Fruit fly (Drosophila melanogaster) whole organism, embryonic: ENCODE measurements around the gene CG14194.
A peak's percentile ranks its signal among the peaks of the same experiment; 100 is the strongest.

ENCODE experiments used
- Awh ChIP-seq: fragments of 200-800 bp; sonication (Bioruptor generic); IDR thresholded peaks from 2 replicates; pipeline ENCODE4, ENCODE4 v1.3.6; 2022; ENCODE audit warnings: missing biosample characterization, missing genetic modification characterization
- Bdp1 ChIP-seq: fragments of 200-800 bp; sonication (Bioruptor generic); optimal IDR thresholded peaks from 3 replicates; lab custom pipeline; 2016; ENCODE audit warnings: missing biosample characterization, missing genetic modification characterization
- CG10267 ChIP-seq: fragments of 200-800 bp; sonication (Bioruptor generic); optimal IDR thresholded peaks from 2 replicates; lab custom pipeline; 2018; ENCODE audit warnings: missing biosample characterization, mild to moderate bottlenecking, missing genetic modification characterization, moderate library complexity
- CG11247 ChIP-seq: fragments of 200-800 bp; sonication (Bioruptor generic); IDR thresholded peaks from 2 replicates; pipeline ENCODE4 v1.3.6; 2022; ENCODE audit warnings: missing biosample characterization, missing genetic modification characterization
- CG11456 ChIP-seq: fragments of 200-800 bp; sonication (Bioruptor generic); IDR thresholded peaks from 3 replicates; pipeline ENCODE4 v1.3.6; 2022; ENCODE audit warnings: missing biosample characterization, missing genetic modification characterization
- CG12659 ChIP-seq: fragments of 200-800 bp; sonication (Bioruptor generic); optimal IDR thresholded peaks from 3 replicates; lab custom pipeline; 2017; ENCODE audit warnings: mild to moderate bottlenecking, missing biosample characterization, missing genetic modification reagents, missing genetic modification characterization
- CG13424 ChIP-seq: fragments of 200-800 bp; sonication (Bioruptor generic); optimal IDR thresholded peaks from 2 replicates; lab custom pipeline; 2019; ENCODE audit warnings: missing biosample characterization, mild to moderate bottlenecking, missing genetic modification characterization, moderate library complexity
- CG13775 ChIP-seq: fragments of 200-800 bp; sonication (Bioruptor generic); optimal IDR thresholded peaks from 3 replicates; lab custom pipeline; 2017; ENCODE audit warnings: missing biosample characterization, mild to moderate bottlenecking, missing genetic modification characterization
- CG14014 ChIP-seq: fragments of 200-800 bp; sonication (Bioruptor generic); IDR thresholded peaks from 2 replicates; pipeline ENCODE4 v1.3.6; 2022; ENCODE audit warnings: missing biosample characterization, missing genetic modification characterization
- CG15601 ChIP-seq: fragments of 200-800 bp; sonication (Bioruptor generic); optimal IDR thresholded peaks from 3 replicates; lab custom pipeline; 2019; ENCODE audit warnings: missing biosample characterization, mild to moderate bottlenecking, missing genetic modification characterization, moderate library complexity
- CG17186 ChIP-seq: fragments of 200-800 bp; sonication (Bioruptor generic); optimal IDR thresholded peaks from 3 replicates; lab custom pipeline; 2017; ENCODE audit warnings: missing biosample characterization, missing genetic modification reagents, missing genetic modification characterization
- CG17328 ChIP-seq: fragments of 200-800 bp; sonication (Bioruptor generic); IDR thresholded peaks from 2 replicates; pipeline ENCODE4 v1.3.6; 2022; ENCODE audit warnings: missing biosample characterization, missing genetic modification characterization
- CG17361 ChIP-seq: fragments of 200-800 bp; sonication (Bioruptor generic); IDR thresholded peaks from 3 replicates; pipeline ENCODE4 v1.3.6; 2022; ENCODE audit warnings: missing biosample characterization, missing genetic modification characterization
- CG17829 ChIP-seq: fragments of 200-800 bp; optimal IDR thresholded peaks from 2 replicates; lab custom pipeline; 2019; ENCODE audit warnings: missing biosample characterization, mild to moderate bottlenecking, missing genetic modification characterization, moderate library complexity
- CG18476 ChIP-seq: fragments of 200-800 bp; sonication (Bioruptor generic); optimal IDR thresholded peaks from 2 replicates; lab custom pipeline; 2016; ENCODE audit warnings: missing biosample characterization, mild to moderate bottlenecking, missing genetic modification characterization
- CG2129 ChIP-seq: fragments of 200-800 bp; sonication (Bioruptor generic); IDR thresholded peaks from 2 replicates; pipeline ENCODE4 v1.3.6; 2022; ENCODE audit warnings: missing biosample characterization, missing genetic modification characterization; ENCODE audit not compliant: partially characterized antibody
- CG2712 ChIP-seq: fragments of 200-800 bp; optimal IDR thresholded peaks from 3 replicates; lab custom pipeline; 2019; ENCODE audit warnings: missing biosample characterization, mild to moderate bottlenecking, missing genetic modification characterization, moderate library complexity
- CG32532 ChIP-seq: fragments of 200-800 bp; sonication (Bioruptor generic); IDR thresholded peaks from 2 replicates; pipeline ENCODE4 v1.3.6; 2022; ENCODE audit warnings: missing biosample characterization, missing genetic modification characterization
- CG3281 ChIP-seq: fragments of 200-800 bp; sonication (Bioruptor generic); optimal IDR thresholded peaks from 3 replicates; lab custom pipeline; 2017; ENCODE audit warnings: missing biosample characterization, mild to moderate bottlenecking, missing genetic modification characterization
- CG3407 ChIP-seq: fragments of 200-800 bp; sonication (Bioruptor generic); optimal IDR thresholded peaks from 2 replicates; lab custom pipeline; 2018; ENCODE audit warnings: missing biosample characterization, mild to moderate bottlenecking, missing genetic modification characterization
- CG34224 ChIP-seq: fragments of 200-800 bp; sonication (Bioruptor generic); IDR thresholded peaks from 3 replicates; pipeline ENCODE4 v1.3.6; 2022; ENCODE audit warnings: missing biosample characterization, missing genetic modification characterization; ENCODE audit not compliant: partially characterized antibody
- CG3995 ChIP-seq: fragments of 200-800 bp; sonication (Bioruptor generic); optimal IDR thresholded peaks from 3 replicates; lab custom pipeline; 2016; ENCODE audit warnings: missing biosample characterization, missing genetic modification characterization
- CG4404 ChIP-seq: fragments of 200-800 bp; sonication (Bioruptor generic); IDR thresholded peaks from 2 replicates; pipeline ENCODE4 v1.3.6; 2022; ENCODE audit warnings: missing biosample characterization, missing genetic modification characterization
- CG6689 ChIP-seq: fragments of 200-800 bp; sonication (Bioruptor generic); IDR thresholded peaks from 2 replicates; pipeline ENCODE4 v1.3.6; 2022; ENCODE audit warnings: missing biosample characterization, missing genetic modification characterization
- CG6765 ChIP-seq: fragments of 200-800 bp; sonication (Bioruptor generic); optimal IDR thresholded peaks from 3 replicates; lab custom pipeline; 2017; ENCODE audit warnings: missing biosample characterization, mild to moderate bottlenecking, missing genetic modification characterization
- CG6854 ChIP-seq: fragments of 200-800 bp; sonication (Bioruptor generic); optimal IDR thresholded peaks from 3 replicates; lab custom pipeline; 2017; ENCODE audit warnings: missing biosample characterization, mild to moderate bottlenecking, missing genetic modification characterization
- CG8924 ChIP-seq: fragments of 200-800 bp; optimal IDR thresholded peaks from 3 replicates; lab custom pipeline; 2019; ENCODE audit warnings: missing biosample characterization, mild to moderate bottlenecking, missing genetic modification characterization, moderate library complexity
- Dfd ChIP-seq, 2 experiments: fragments of >200 bp; optimal IDR thresholded peaks; 2 replicates each; lab custom pipeline; 2017; ENCODE audit warnings: missing biosample characterization in 2 of 2, missing genetic modification characterization in 2 of 2
- E2f1 ChIP-seq: fragments of 200-800 bp; sonication (Bioruptor generic); IDR thresholded peaks from 2 replicates; pipeline ENCODE4 v1.3.6; 2022; ENCODE audit warnings: missing biosample characterization, missing genetic modification characterization
- Gug ChIP-seq: fragments of 200-800 bp; sonication (Bioruptor generic); IDR thresholded peaks from 4 replicates; pipeline ENCODE4 v1.3.6; 2022; ENCODE audit warnings: missing biosample characterization, missing genetic modification characterization
- HLH4C ChIP-seq: fragments of 200-800 bp; sonication (Bioruptor generic); IDR thresholded peaks from 3 replicates; pipeline ENCODE4 v1.3.6; 2022; ENCODE audit warnings: missing biosample characterization, missing genetic modification characterization; ENCODE audit not compliant: partially characterized antibody
- Hand ChIP-seq: fragments of 200-800 bp; sonication (Bioruptor generic); optimal IDR thresholded peaks from 2 replicates; lab custom pipeline; 2017; ENCODE audit warnings: mild to moderate bottlenecking, missing biosample characterization, missing genetic modification reagents, missing genetic modification characterization
- Med ChIP-seq: fragments of 200-800 bp; sonication (Bioruptor generic); peaks from one replicate; lab custom pipeline; 2016; ENCODE audit warnings: missing biosample characterization, missing genetic modification characterization, mild to moderate bottlenecking, inconsistent platforms, moderate library complexity
- Optix ChIP-seq: fragments of 200-800 bp; sonication (Bioruptor generic); IDR thresholded peaks from 3 replicates; pipeline ENCODE4 v1.3.6; 2022; ENCODE audit warnings: missing biosample characterization, missing genetic modification characterization
- bbx ChIP-seq: fragments of 200-800 bp; sonication (Bioruptor generic); IDR thresholded peaks from 2 replicates; pipeline ENCODE4 v1.3.6; 2022; ENCODE audit warnings: missing biosample characterization, missing genetic modification characterization; ENCODE audit not compliant: partially characterized antibody
- bowl ChIP-seq: fragments of 200-800 bp; sonication (Bioruptor generic); IDR thresholded peaks from 2 replicates; pipeline ENCODE4 v1.3.6; 2022; ENCODE audit warnings: missing biosample characterization, missing genetic modification characterization
- chif ChIP-seq, 2 experiments: fragments of 200-800 bp; sonication (Bioruptor generic); optimal IDR thresholded peaks; 3 replicates each; lab custom pipeline; 2016; ENCODE audit warnings: missing biosample characterization in 2 of 2, missing genetic modification characterization in 2 of 2
- ci ChIP-seq: fragments of 200-800 bp; sonication (Bioruptor generic); IDR thresholded peaks from 3 replicates; pipeline ENCODE4 v1.3.6; 2022; ENCODE audit warnings: missing biosample characterization, missing genetic modification characterization
- disco-r ChIP-seq: fragments of 200-800 bp; sonication (Bioruptor generic); optimal IDR thresholded peaks from 2 replicates; lab custom pipeline; 2016; ENCODE audit warnings: missing biosample characterization, missing genetic modification characterization
- dmrt99B ChIP-seq: fragments of 200-800 bp; sonication (Bioruptor generic); optimal IDR thresholded peaks from 2 replicates; lab custom pipeline; 2018; ENCODE audit warnings: missing biosample characterization, mild to moderate bottlenecking, missing genetic modification characterization, moderate library complexity
- eyg ChIP-seq: fragments of 200-800 bp; sonication (Bioruptor generic); optimal IDR thresholded peaks from 3 replicates; lab custom pipeline; 2016; ENCODE audit warnings: missing biosample characterization, missing genetic modification characterization
- grn ChIP-seq: fragments of 200-800 bp; sonication (Bioruptor generic); optimal IDR thresholded peaks from 3 replicates; lab custom pipeline; 2017; ENCODE audit warnings: missing biosample characterization, missing genetic modification characterization
- hbn ChIP-seq: fragments of 200-800 bp; sonication (Bioruptor generic); IDR thresholded peaks from 2 replicates; pipeline ENCODE4 v1.3.6; 2022; ENCODE audit warnings: missing biosample characterization, missing genetic modification characterization; ENCODE audit not compliant: partially characterized antibody
- jing ChIP-seq: fragments of 200-800 bp; sonication (Bioruptor generic); optimal IDR thresholded peaks from 2 replicates; lab custom pipeline; 2018; ENCODE audit warnings: missing biosample characterization, mild to moderate bottlenecking, missing genetic modification characterization
- klu ChIP-seq: fragments of 200-800 bp; sonication (Bioruptor generic); IDR thresholded peaks from 2 replicates; pipeline ENCODE4 v1.3.6; 2022; ENCODE audit warnings: missing biosample characterization, missing genetic modification characterization
- lab ChIP-seq: fragments of 200-800 bp; sonication (Bioruptor generic); optimal IDR thresholded peaks from 3 replicates; lab custom pipeline; 2017; ENCODE audit warnings: missing biosample characterization, missing genetic modification characterization, mild to moderate bottlenecking, moderate library complexity, missing genetic modification reagents
- pita ChIP-seq: fragments of 200-800 bp; sonication (Bioruptor generic); optimal IDR thresholded peaks from 2 replicates; lab custom pipeline; 2017; ENCODE audit warnings: missing biosample characterization, mild to moderate bottlenecking, missing genetic modification characterization
- pros ChIP-seq: fragments of 200-800 bp; sonication (Bioruptor generic); optimal IDR thresholded peaks from 3 replicates; lab custom pipeline; 2019; ENCODE audit warnings: missing biosample characterization, mild to moderate bottlenecking, missing genetic modification characterization, moderate library complexity
- sisA ChIP-seq: fragments of 200-800 bp; sonication (Bioruptor generic); IDR thresholded peaks from 2 replicates; pipeline ENCODE4 v1.3.6; 2022; ENCODE audit warnings: missing biosample characterization, missing genetic modification characterization
- tll ChIP-seq, 2 experiments: fragments of 200-800 bp in 1 of 2; fragments of >200 bp in 1 of 2; sonication (Bioruptor generic) in 1 of 2; optimal IDR thresholded peaks; 2 replicates each; lab custom pipeline; 2017 to 2019; ENCODE audit warnings: missing biosample characterization in 2 of 2, missing genetic modification characterization in 2 of 2, mild to moderate bottlenecking in 1 of 2, moderate library complexity in 1 of 2
- toy ChIP-seq: fragments of 200-800 bp; sonication (Bioruptor generic); IDR thresholded peaks from 2 replicates; pipeline ENCODE4 v1.3.6; 2022; ENCODE audit warnings: missing biosample characterization, missing genetic modification characterization

The CG14194 gene

dm6 chrX:19243379-19243834, 50.1 kb downstream of the CG14194 start, which contains the start of gene CG7889 (continued):
- TF ChIP-seq Med (GFP tag; lab: Kevin White, UChicago) (peak; percentile 81), CG4404 (GFP tag; lab: Robert Waterston, UW) (no peak), CG18476 (GFP tag; lab: Kevin White, UChicago) (peak; percentile 21), Hand (GFP tag; lab: Kevin White, UChicago) (no peak), jing (no peak), E2f1 (0 out of 2 replicates have a peak, but pooled peaks have one; percentile 18), klu (GFP tag; lab: Robert Waterston, UW) (peak; percentile 6; the same call in 1 of the 2 replicates), CG17361 (peak; percentile 67), CG14014 (GFP tag; lab: Robert Waterston, UW) (peak; percentile 26; the same call in 1 of the 2 replicates), CG10267 (tag; lab: Kevin White, UChicago) (peak; percentile 34), ci (peak; percentile 46; the same call in 1 of the 3 replicates), CG13424 (tag; lab: Kevin White, UChicago) (peak; percentile 54), pita (no peak), CG34224 (GFP tag; lab: Robert Waterston, UW) (no peak), CG2129 (no peak), Gug (GFP tag; lab: Robert Waterston, UW) (no peak), bbx (GFP tag; lab: Robert Waterston, UW) (no peak), CG11456 (GFP tag; lab: Robert Waterston, UW) (no peak), eyg (GFP tag; lab: Kevin White, UChicago) (no peak), lab (GFP tag; lab: Kevin White, UChicago) (peak; percentile 3), disco-r (GFP tag; lab: Kevin White, UChicago) (no peak), CG2712 (tag; lab: Kevin White, UChicago) (peak; percentile 59), hbn (GFP tag; lab: Robert Waterston, UW) (no peak), CG8924 (tag; lab: Kevin White, UChicago) (no peak), Dfd (GFP tag; optimal IDR thresholded peaks at IDR 0.05; lab: Kevin White, UChicago) (no peak), HLH4C (GFP tag; lab: Robert Waterston, UW) (no peak), CG17186 (GFP tag; lab: Kevin White, UChicago) (no peak), CG32532 (no peak), chif (GFP tag; optimal IDR thresholded peaks at IDR 0.05; lab: Kevin White, UChicago) (no peak), sisA (GFP tag; lab: Robert Waterston, UW) (no peak), dmrt99B (no peak), CG15601 (tag; lab: Kevin White, UChicago) (peak; percentile 39), CG3281 (peak; percentile 26), CG17328 (GFP tag; lab: Robert Waterston, UW) (no peak), bowl (GFP tag; lab: Robert Waterston, UW) (no peak), grn (GFP tag; lab: Kevin White, UChicago) (no peak), CG17829 (tag; lab: Kevin White, UChicago) (peak; percentile 37), pros (GFP tag; lab: Kevin White, UChicago) (no peak), CG3995 (GFP tag; lab: Kevin White, UChicago) (peak; percentile 70), toy (GFP tag; lab: Robert Waterston, UW) (no peak), CG6765 (GFP tag; lab: Kevin White, UChicago) (peak; percentile 9), CG6854 (GFP tag; lab: Kevin White, UChicago) (no peak), CG11247 (no peak), Optix (GFP tag; lab: Robert Waterston, UW) (no peak), CG6689 (no peak), tll (GFP tag; optimal IDR thresholded peaks at IDR 0.05; lab: Kevin White, UChicago) (no peak), CG3407 (GFP tag; lab: Kevin White, UChicago) (no peak), Awh (no peak), CG12659 (GFP tag; lab: Kevin White, UChicago) (peak; percentile 2), CG13775 (no peak), Bdp1 (GFP tag; lab: Kevin White, UChicago) (no peak)
